Worm (Caenorhabditis elegans) whole organism, early embryonic: Measurements from ENCODE around the gene kat-1.

Experiments used
- B0310.2 ChIP-seq: sonication (generic microtip); optimal IDR thresholded peaks from 2 replicates; lab custom pipeline; 2016; ENCODE audit warnings: mild to moderate bottlenecking, missing genetic modification characterization, missing compliant biosample characterization
- F13C5.2 ChIP-seq: sonication (generic microtip); optimal IDR thresholded peaks from 2 replicates; lab custom pipeline; 2017; ENCODE audit warnings: mild to moderate bottlenecking, missing genetic modification characterization, inconsistent platforms, missing compliant biosample characterization
- aly-1 ChIP-seq: sonication (generic microtip); optimal IDR thresholded peaks from 2 replicates; lab custom pipeline; 2016; ENCODE audit warnings: missing genetic modification characterization, missing compliant biosample characterization
- ama-1 ChIP-seq: fragments of 150-350 bp; optimal IDR thresholded peaks from 2 replicates; lab custom pipeline; 2014
- ceh-13 ChIP-seq: fragments of 200-800 bp; sonication (Bioruptor generic); optimal IDR thresholded peaks from 2 replicates; lab custom pipeline; 2018; ENCODE audit warnings: mild to moderate bottlenecking, missing genetic modification characterization, missing compliant biosample characterization
- ceh-36 ChIP-seq: sonication (generic microtip); optimal IDR thresholded peaks from 2 replicates; lab custom pipeline; 2016; ENCODE audit warnings: missing genetic modification characterization, inconsistent platforms, missing compliant biosample characterization
- ets-7 ChIP-seq: sonication (generic microtip); optimal IDR thresholded peaks from 2 replicates; lab custom pipeline; 2016; ENCODE audit warnings: missing genotype, missing genetic modification characterization, missing compliant biosample characterization
- flt-1 ChIP-seq: fragments of 200-800 bp; sonication (Bioruptor generic); IDR thresholded peaks from 2 replicates; pipeline ENCODE4 v1.3.6; 2022; ENCODE audit warnings: missing genetic modification characterization, missing compliant biosample characterization
- hmbx-1 ChIP-seq: sonication (generic microtip); optimal IDR thresholded peaks from 2 replicates; lab custom pipeline; 2016; ENCODE audit warnings: mild to moderate bottlenecking, missing genetic modification characterization, missing compliant biosample characterization
- hmg-4 ChIP-seq: fragments of 200-800 bp; sonication (Bioruptor generic); optimal IDR thresholded peaks from 2 replicates; lab custom pipeline; 2018; ENCODE audit warnings: mild to moderate bottlenecking, missing genetic modification characterization, missing compliant biosample characterization
- hnd-1 ChIP-seq: sonication (generic microtip); optimal IDR thresholded peaks from 2 replicates; lab custom pipeline; 2016; ENCODE audit warnings: missing genetic modification characterization, missing compliant biosample characterization
- pes-1 ChIP-seq: fragments of 200-800 bp; sonication (Bioruptor generic); IDR thresholded peaks from 2 replicates; pipeline ENCODE4 v1.3.6; 2022; ENCODE audit warnings: missing genetic modification reagents, missing genetic modification characterization, missing compliant biosample characterization
- scrt-1 ChIP-seq: fragments of 200-800 bp; sonication (Bioruptor generic); IDR thresholded peaks from 2 replicates; pipeline ENCODE4 v1.3.6; 2022; ENCODE audit warnings: missing genetic modification characterization, missing compliant biosample characterization
- sea-1 ChIP-seq: fragments of 200-800 bp; sonication (Bioruptor generic); conservative IDR thresholded peaks from 2 replicates; pipeline ENCODE4 v1.3.6; 2022; ENCODE audit warnings: missing genetic modification characterization, missing compliant biosample characterization
- tbx-11 ChIP-seq: fragments of 200-800 bp; sonication (Bioruptor generic); IDR thresholded peaks from 2 replicates; pipeline ENCODE4 v1.3.6; 2022; ENCODE audit warnings: missing genetic modification characterization, missing compliant biosample characterization
- tbx-37 ChIP-seq: fragments of 200-800 bp; sonication (Bioruptor generic); conservative IDR thresholded peaks from 2 replicates; pipeline ENCODE4 v1.3.6; 2022; ENCODE audit warnings: missing genetic modification reagents, missing genetic modification characterization, missing compliant biosample characterization
- tra-4 ChIP-seq: sonication (generic microtip); optimal IDR thresholded peaks from 2 replicates; lab custom pipeline; 2017; ENCODE audit warnings: missing genetic modification characterization, missing compliant biosample characterization

The kat-1 gene

DNA sequence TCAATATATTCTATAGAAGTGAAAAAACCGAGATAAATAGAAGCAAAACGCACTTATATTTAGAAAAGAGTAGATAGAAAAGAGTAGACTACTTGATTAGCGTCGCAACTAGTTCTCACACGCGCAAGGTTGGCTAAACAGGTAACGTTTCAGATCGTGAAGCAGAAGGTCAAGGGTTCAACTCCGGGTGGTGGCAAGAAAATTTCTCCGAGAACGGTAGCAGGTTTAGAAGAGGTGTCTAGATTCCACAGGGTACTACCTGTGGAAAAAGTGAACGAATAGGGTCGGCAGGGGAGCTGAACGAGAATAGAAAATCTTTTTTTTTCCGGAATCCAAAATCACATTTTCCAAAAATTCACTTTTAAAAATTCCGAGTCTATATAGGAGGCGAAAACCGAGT is 31.5 kb upstream of the kat-1 start:
- 0 out of 2 replicates have a peak, but pooled peaks have one; percentile 45 for TF ChIP-seq scrt-1 (GFP tag; lab: Robert Waterston, UW)
- TF ChIP-seq flt-1, result peak; percentile 39
- peak; percentile 82 for TF ChIP-seq pes-1 (GFP tag; lab: Robert Waterston, UW)
- TF ChIP-seq sea-1 (GFP tag; lab: Robert Waterston, UW), result 0 out of 2 replicates have a peak, but pooled peaks have one; percentile 27

DNA sequence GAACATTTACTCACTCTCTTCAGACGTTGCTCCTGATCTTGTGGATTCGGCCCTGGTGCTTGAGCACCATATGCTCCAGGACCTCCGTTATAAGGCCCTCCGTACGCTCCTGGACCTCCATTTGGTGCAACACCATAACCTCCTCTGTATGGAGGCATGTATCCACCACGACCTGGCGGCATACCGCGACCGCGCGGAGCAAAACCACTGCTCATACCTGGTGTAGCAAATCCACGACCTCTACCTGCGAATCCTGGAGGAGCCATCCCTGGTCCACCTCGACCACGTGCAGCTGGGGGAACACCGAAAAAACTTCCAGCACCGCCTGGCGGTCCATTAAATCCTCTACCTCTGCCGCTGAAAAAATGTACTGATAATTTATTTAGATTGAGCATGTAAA is 24.1 kb upstream of the kat-1 start:
- no peak for TF ChIP-seq flt-1
- TF ChIP-seq ama-1 (lab: Kevin White, UChicago), result no peak
- TF ChIP-seq ceh-36, result no peak

DNA sequence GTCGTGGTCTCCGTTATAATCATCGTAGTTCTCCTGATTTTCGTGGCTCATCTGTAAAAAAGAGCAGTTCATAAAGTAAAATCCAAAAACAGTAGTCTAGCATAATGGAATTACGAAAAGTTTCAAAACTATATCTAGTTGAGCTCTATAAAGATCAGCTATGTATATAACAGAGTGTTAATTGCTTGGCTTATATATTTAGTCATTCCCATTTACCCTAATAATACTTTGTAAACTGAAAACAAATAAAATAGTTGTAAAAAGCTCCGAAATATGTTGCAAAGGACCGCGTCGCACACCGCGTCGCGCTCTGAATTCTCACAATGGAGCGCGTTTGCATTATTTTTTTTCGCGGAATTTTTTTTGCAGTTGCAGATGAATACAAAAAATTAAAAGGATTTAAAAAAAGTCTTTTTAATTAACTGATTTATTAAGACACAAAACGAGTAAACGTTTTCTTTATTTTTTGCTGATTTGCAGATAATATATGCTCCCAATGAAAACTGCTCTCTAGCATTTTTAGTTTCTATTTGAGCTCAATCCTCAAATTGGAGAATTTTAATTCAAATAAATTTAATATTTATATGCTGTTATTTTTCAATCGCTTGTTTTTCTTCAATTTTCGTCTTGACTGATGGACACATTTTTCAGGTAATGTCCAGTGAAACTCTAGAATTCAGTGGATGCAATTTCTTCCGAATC is 23.4 kb upstream of the kat-1 start, which contains the start of the genes tcer-1 and ZK1127.5:
tcer-1 (minus strand) TSS at position 51 of the 702 bp plus-strand sequence.
ZK1127.5 (plus strand) TSS at position 652 of the 702 bp plus-strand sequence.
- TF ChIP-seq F13C5.2 (tag; lab: Kevin White, UChicago) (peak; percentile 23), flt-1 (no peak)

DNA sequence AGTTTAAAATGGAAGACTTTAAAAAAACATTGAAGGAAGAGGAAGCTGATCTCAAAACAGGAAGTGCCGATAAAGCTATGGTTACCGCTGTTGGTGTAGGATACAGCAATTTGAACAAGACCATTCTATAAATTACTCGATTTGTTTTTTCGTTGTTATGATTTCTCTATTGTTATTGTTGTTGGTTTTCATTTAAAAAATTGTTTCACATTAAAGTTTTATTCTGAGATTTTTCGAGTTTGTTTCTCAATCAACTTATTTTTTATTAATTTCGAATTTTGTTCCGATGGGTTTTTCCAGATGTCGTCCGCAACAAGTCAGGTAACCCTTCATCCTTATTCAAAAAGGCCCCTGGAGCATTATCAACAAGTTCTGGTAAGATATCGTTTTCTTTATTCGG is 21.8 kb upstream of the kat-1 start, which contains the start of gene ZK1127.12:
ZK1127.12 (plus strand) TSS at position 301 of the 400 bp plus-strand sequence.
- no peak for TF ChIP-seq tbx-11 (GFP tag; lab: Robert Waterston, UW)
- no peak for TF ChIP-seq B0310.2 (tag; lab: Kevin White, UChicago)
- TF ChIP-seq ets-7 (tag; lab: Kevin White, UChicago), result no peak
- TF ChIP-seq flt-1, result no peak
- TF ChIP-seq F13C5.2 (tag; lab: Kevin White, UChicago), result no peak
- TF ChIP-seq hmbx-1 (tag; lab: Kevin White, UChicago), result no peak
- no peak for TF ChIP-seq scrt-1 (GFP tag; lab: Robert Waterston, UW)
- TF ChIP-seq ceh-13 (GFP tag; lab: Kevin White, UChicago), result no peak

DNA sequence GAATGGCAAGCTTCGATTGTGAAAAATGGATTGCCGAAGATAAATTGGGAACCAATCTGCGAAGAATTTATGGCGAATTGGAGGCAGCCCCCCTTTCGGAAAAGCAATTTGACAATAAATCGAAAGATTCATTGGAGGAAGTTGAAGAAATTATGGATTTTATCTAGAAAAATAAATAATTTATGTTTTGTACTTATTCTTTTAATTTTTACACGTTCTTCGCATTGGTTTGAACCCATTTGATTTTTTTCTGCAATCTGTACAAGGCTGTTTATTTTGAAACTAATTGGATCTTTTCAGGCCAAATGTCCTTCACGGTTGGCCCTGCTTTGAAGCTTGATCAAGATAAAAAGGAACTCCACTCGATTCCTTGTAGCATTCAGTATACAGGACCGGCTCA is 20.6 kb upstream of the kat-1 start, which contains the start of gene ZK1127.13:
ZK1127.13 (plus strand) TSS at position 301 of the 400 bp plus-strand sequence.
- no peak for TF ChIP-seq ceh-36
- TF ChIP-seq scrt-1 (GFP tag; lab: Robert Waterston, UW), result no peak
- TF ChIP-seq ets-7 (tag; lab: Kevin White, UChicago), result no peak
- TF ChIP-seq hmg-4 (GFP tag; lab: Kevin White, UChicago), result no peak
- no peak for TF ChIP-seq tra-4 (tag; lab: Kevin White, UChicago)
- TF ChIP-seq pes-1 (GFP tag; lab: Robert Waterston, UW), result no peak
- no peak for TF ChIP-seq flt-1
- TF ChIP-seq sea-1 (GFP tag; lab: Robert Waterston, UW), result no peak
- TF ChIP-seq B0310.2 (tag; lab: Kevin White, UChicago), result no peak
- no peak for TF ChIP-seq aly-1 (tag; lab: Kevin White, UChicago)
- TF ChIP-seq ceh-13 (GFP tag; lab: Kevin White, UChicago), result no peak
- TF ChIP-seq hmbx-1 (tag; lab: Kevin White, UChicago), result no peak
- no peak for TF ChIP-seq tbx-37 (GFP tag; lab: Robert Waterston, UW)
- TF ChIP-seq F13C5.2 (tag; lab: Kevin White, UChicago), result no peak
- no peak for TF ChIP-seq ama-1 (lab: Kevin White, UChicago)

DNA sequence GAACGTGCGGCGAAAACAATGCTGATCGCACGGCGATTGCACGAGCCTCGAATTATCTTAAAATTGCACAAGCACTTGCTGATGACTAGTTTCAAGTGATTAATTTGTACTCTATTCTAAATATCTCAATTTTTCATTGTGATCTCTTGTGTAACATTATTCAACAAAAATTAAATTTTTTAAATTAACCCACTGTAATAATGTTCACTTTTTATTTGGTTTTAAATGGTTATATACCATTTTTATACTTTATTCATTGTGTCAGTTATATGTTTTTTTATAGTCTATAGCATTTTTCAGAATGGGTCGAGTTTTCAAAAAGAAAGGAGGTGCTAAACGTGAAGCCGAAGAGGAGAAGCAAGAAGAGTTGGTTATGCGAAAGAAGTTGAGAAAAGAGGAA is 20.0 kb upstream of the kat-1 start, which contains the start of gene ZK1127.4:
ZK1127.4 (plus strand) TSS at position 301 of the 400 bp plus-strand sequence.
- TF ChIP-seq tra-4 (tag; lab: Kevin White, UChicago) (no peak), ceh-36 (no peak), B0310.2 (tag; lab: Kevin White, UChicago) (no peak), scrt-1 (GFP tag; lab: Robert Waterston, UW) (no peak), tbx-11 (GFP tag; lab: Robert Waterston, UW) (no peak), F13C5.2 (tag; lab: Kevin White, UChicago) (no peak)

DNA sequence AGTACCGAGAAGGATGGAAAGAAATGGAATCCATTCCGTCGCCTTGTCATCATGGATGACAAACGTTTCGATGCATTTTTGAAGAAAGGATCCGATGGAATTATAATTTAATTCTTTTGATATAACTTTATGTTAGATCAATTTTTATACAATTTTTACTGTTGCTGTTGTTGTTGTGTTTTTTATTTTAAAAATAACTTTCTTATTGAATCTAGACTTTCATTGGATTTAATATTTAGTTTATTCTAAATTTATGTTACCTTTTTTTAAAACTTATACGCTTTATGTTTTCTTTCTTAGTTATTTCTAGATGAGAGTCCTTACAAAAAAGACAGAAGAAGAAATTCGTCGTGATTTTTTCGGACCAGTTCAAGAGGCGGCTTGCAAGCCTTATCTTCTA is 18.6 kb upstream of the kat-1 start, which contains the start of gene ZK1127.3:
ZK1127.3 (plus strand) TSS at position 301 of the 400 bp plus-strand sequence.
- TF ChIP-seq sea-1 (GFP tag; lab: Robert Waterston, UW), result no peak
- no peak for TF ChIP-seq ceh-36
- no peak for TF ChIP-seq scrt-1 (GFP tag; lab: Robert Waterston, UW)
- no peak for TF ChIP-seq hnd-1 (tag; lab: Kevin White, UChicago)
- no peak for TF ChIP-seq ceh-13 (GFP tag; lab: Kevin White, UChicago)
- TF ChIP-seq B0310.2 (tag; lab: Kevin White, UChicago), result no peak
- no peak for TF ChIP-seq pes-1 (GFP tag; lab: Robert Waterston, UW)
- no peak for TF ChIP-seq F13C5.2 (tag; lab: Kevin White, UChicago)
- no peak for TF ChIP-seq tbx-37 (GFP tag; lab: Robert Waterston, UW)
- TF ChIP-seq tra-4 (tag; lab: Kevin White, UChicago), result no peak
- TF ChIP-seq hmbx-1 (tag; lab: Kevin White, UChicago), result no peak
- no peak for TF ChIP-seq tbx-11 (GFP tag; lab: Robert Waterston, UW)
- TF ChIP-seq hmg-4 (GFP tag; lab: Kevin White, UChicago), result no peak
- no peak for TF ChIP-seq aly-1 (tag; lab: Kevin White, UChicago)

DNA sequence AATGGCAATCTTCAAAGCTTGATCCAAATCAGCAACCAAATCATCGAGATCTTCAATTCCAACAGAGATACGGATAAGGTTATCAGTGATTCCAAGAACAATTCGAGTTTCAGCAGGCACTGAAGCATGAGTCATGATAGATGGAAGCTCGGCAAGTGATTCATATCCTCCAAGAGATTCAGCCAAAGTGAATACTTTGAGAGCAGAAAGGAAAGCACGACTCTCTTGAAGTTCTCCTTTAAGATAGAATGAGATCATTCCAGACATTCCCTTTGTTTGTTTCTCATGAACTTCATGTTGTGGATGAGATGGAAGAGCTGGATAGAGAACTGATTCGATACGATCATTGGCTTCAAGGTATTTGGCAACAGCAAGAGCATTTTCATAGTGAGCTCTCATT is 17.3 kb upstream of the kat-1 start:
- TF ChIP-seq ama-1 (lab: Kevin White, UChicago) (no peak), ets-7 (tag; lab: Kevin White, UChicago) (no peak), sea-1 (GFP tag; lab: Robert Waterston, UW) (no peak), scrt-1 (GFP tag; lab: Robert Waterston, UW) (no peak), flt-1 (no peak), tbx-37 (GFP tag; lab: Robert Waterston, UW) (no peak), hmbx-1 (tag; lab: Kevin White, UChicago) (no peak), tra-4 (tag; lab: Kevin White, UChicago) (no peak), hnd-1 (tag; lab: Kevin White, UChicago) (no peak), hmg-4 (GFP tag; lab: Kevin White, UChicago) (no peak)
